Worm (Caenorhabditis elegans) whole organism, L2 larva: ENCODE measurements around the gene bnc-1.

Experiments
- C34F6.9 ChIP-seq: fragments of 150-350 bp; optimal IDR thresholded peaks from 2 replicates; lab custom pipeline; 2014; ENCODE audit warnings: missing biosample characterization, missing genetic modification characterization
- alr-1 ChIP-seq: fragments of 150-350 bp; optimal IDR thresholded peaks from 2 replicates; lab custom pipeline; 2014; ENCODE audit warnings: missing biosample characterization, missing genetic modification characterization
- aly-2 ChIP-seq: fragments of 150-350 bp; optimal IDR thresholded peaks from 2 replicates; lab custom pipeline; 2014; ENCODE audit warnings: missing biosample characterization, missing genetic modification characterization
- ama-1 ChIP-seq: fragments of 150-350 bp; optimal IDR thresholded peaks from 2 replicates; lab custom pipeline; 2018; ENCODE audit warnings: inconsistent platforms
- ceh-16 ChIP-seq: fragments of 150-350 bp; optimal IDR thresholded peaks from 2 replicates; lab custom pipeline; 2014; ENCODE audit warnings: missing biosample characterization, missing genetic modification characterization
- ceh-82 ChIP-seq: fragments of 150-350 bp; optimal IDR thresholded peaks from 2 replicates; lab custom pipeline; 2014; ENCODE audit warnings: missing biosample characterization, missing genetic modification characterization
- crh-2 ChIP-seq: sonication (generic microtip); optimal IDR thresholded peaks from 2 replicates; lab custom pipeline; 2017; ENCODE audit warnings: missing biosample characterization, missing genetic modification characterization
- egl-27 ChIP-seq: sonication (generic microtip); optimal IDR thresholded peaks from 3 replicates; lab custom pipeline; 2017; ENCODE audit warnings: missing biosample characterization, missing genetic modification reagents, missing genetic modification characterization
- elt-1 ChIP-seq: fragments of 150-350 bp; optimal IDR thresholded peaks from 2 replicates; lab custom pipeline; 2014; ENCODE audit warnings: missing biosample characterization, missing genetic modification characterization
- elt-3 ChIP-seq: sonication (generic microtip); optimal IDR thresholded peaks from 2 replicates; lab custom pipeline; 2017; ENCODE audit warnings: missing biosample characterization, missing genetic modification characterization
- gmeb-1 ChIP-seq: fragments of 150-350 bp; optimal IDR thresholded peaks from 2 replicates; lab custom pipeline; 2014; ENCODE audit warnings: missing biosample characterization, missing genetic modification characterization
- lin-11 ChIP-seq: fragments of 150-350 bp; sonication (generic microtip); optimal IDR thresholded peaks from 2 replicates; lab custom pipeline; 2014; ENCODE audit warnings: missing biosample characterization, missing genetic modification characterization, inconsistent platforms, mixed read lengths
- lin-13 ChIP-seq: fragments of 150-350 bp; optimal IDR thresholded peaks from 2 replicates; lab custom pipeline; 2014; ENCODE audit warnings: missing biosample characterization, missing genetic modification reagents, missing genetic modification characterization
- lin-39 ChIP-seq: fragments of 150-350 bp; optimal IDR thresholded peaks from 2 replicates; lab custom pipeline; 2014; ENCODE audit warnings: missing biosample characterization, missing genetic modification reagents, missing genetic modification characterization
- lsy-2 ChIP-seq, 2 experiments: fragments of 150-350 bp in 1 of 2; sonication (generic microtip) in 1 of 2; optimal IDR thresholded peaks; 2 replicates each; lab custom pipeline; 2014 to 2017; ENCODE audit warnings: missing biosample characterization in 2 of 2, missing genetic modification characterization in 2 of 2
- mab-5 ChIP-seq: fragments of 150-350 bp; optimal IDR thresholded peaks from 2 replicates; lab custom pipeline; 2014; ENCODE audit warnings: missing biosample characterization, missing genetic modification characterization
- mbf-1 ChIP-seq: sonication (generic microtip); optimal IDR thresholded peaks from 2 replicates; lab custom pipeline; 2017; ENCODE audit warnings: missing biosample characterization, missing genetic modification characterization
- mdl-1 ChIP-seq, 2 experiments: fragments of 150-350 bp in 1 of 2; sonication (generic microtip) in 1 of 2; optimal IDR thresholded peaks; 2 replicates each; lab custom pipeline; 2017; ENCODE audit warnings: missing biosample characterization in 2 of 2, missing genetic modification characterization in 2 of 2
- nhr-10 ChIP-seq: sonication (generic microtip); optimal IDR thresholded peaks from 2 replicates; lab custom pipeline; 2017; ENCODE audit warnings: missing biosample characterization, missing genetic modification characterization
- nhr-11 ChIP-seq: fragments of 150-350 bp; optimal IDR thresholded peaks from 2 replicates; lab custom pipeline; 2014; ENCODE audit warnings: missing biosample characterization, missing genetic modification characterization
- nhr-12 ChIP-seq: fragments of 150-350 bp; optimal IDR thresholded peaks from 2 replicates; lab custom pipeline; 2014; ENCODE audit warnings: missing biosample characterization, missing genetic modification characterization
- nhr-129 ChIP-seq: fragments of 150-350 bp; optimal IDR thresholded peaks from 2 replicates; lab custom pipeline; 2014; ENCODE audit warnings: missing biosample characterization, missing genetic modification characterization
- nhr-21 ChIP-seq: fragments of 150-350 bp; optimal IDR thresholded peaks from 2 replicates; lab custom pipeline; 2014; ENCODE audit warnings: missing biosample characterization, missing genetic modification characterization
- nhr-23 ChIP-seq: fragments of 150-350 bp; optimal IDR thresholded peaks from 2 replicates; lab custom pipeline; 2014; ENCODE audit warnings: missing biosample characterization, missing genetic modification reagents, missing genetic modification characterization
- nhr-25 ChIP-seq: fragments of 150-350 bp; sonication (generic microtip); optimal IDR thresholded peaks from 3 replicates; lab custom pipeline; 2014; ENCODE audit warnings: missing biosample characterization, missing genetic modification characterization
- nhr-6 ChIP-seq: fragments of 150-350 bp; optimal IDR thresholded peaks from 2 replicates; lab custom pipeline; 2014; ENCODE audit warnings: missing biosample characterization, missing genetic modification characterization
- nhr-77 ChIP-seq: fragments of 150-350 bp; optimal IDR thresholded peaks from 2 replicates; lab custom pipeline; 2014; ENCODE audit warnings: missing biosample characterization, missing genetic modification characterization
- peb-1 ChIP-seq: fragments of 150-350 bp; optimal IDR thresholded peaks from 2 replicates; lab custom pipeline; 2014; ENCODE audit warnings: missing biosample characterization, missing genetic modification characterization
- sem-4 ChIP-seq: fragments of 150-350 bp; optimal IDR thresholded peaks from 2 replicates; lab custom pipeline; 2014; ENCODE audit warnings: missing biosample characterization, missing genetic modification reagents, missing genetic modification characterization
- skn-1 ChIP-seq: sonication (generic microtip); optimal IDR thresholded peaks from 2 replicates; lab custom pipeline; 2017; ENCODE audit warnings: missing biosample characterization, missing genetic modification characterization
- sma-3 ChIP-seq: sonication (generic microtip); optimal IDR thresholded peaks from 2 replicates; lab custom pipeline; 2016; ENCODE audit warnings: missing genetic modification reagents, missing genetic modification characterization, missing compliant biosample characterization
- sma-9 ChIP-seq, 2 experiments: fragments of 150-350 bp in 1 of 2; sonication (generic microtip) in 1 of 2; optimal IDR thresholded peaks; 2 replicates each; lab custom pipeline; 2014 to 2016; ENCODE audit warnings: missing genetic modification characterization in 2 of 2, mild to moderate bottlenecking in 1 of 2, missing biosample characterization in 1 of 2, missing compliant biosample characterization in 1 of 2, missing genetic modification reagents in 1 of 2, moderate library complexity in 1 of 2
- snpc-4 ChIP-seq: fragments of 150-350 bp; optimal IDR thresholded peaks from 2 replicates; lab custom pipeline; 2014; ENCODE audit warnings: missing biosample characterization, missing genetic modification characterization
- unc-39 ChIP-seq: fragments of 150-350 bp; optimal IDR thresholded peaks from 2 replicates; lab custom pipeline; 2014; ENCODE audit warnings: missing biosample characterization, missing genetic modification characterization
- unc-55 ChIP-seq: fragments of 150-350 bp; sonication (generic microtip); optimal IDR thresholded peaks from 3 replicates; lab custom pipeline; 2014; ENCODE audit warnings: missing biosample characterization, missing genetic modification reagents, missing genetic modification characterization
- zag-1 ChIP-seq: fragments of 150-350 bp; optimal IDR thresholded peaks from 2 replicates; lab custom pipeline; 2014; ENCODE audit warnings: missing biosample characterization, missing genetic modification characterization
- ztf-1 ChIP-seq: fragments of 200-800 bp; sonication (Bioruptor generic); conservative IDR thresholded peaks from 2 replicates; pipeline ENCODE4 v1.3.6; 2022; ENCODE audit warnings: missing genetic modification characterization, missing compliant biosample characterization
- ztf-11 ChIP-seq: sonication (generic microtip); optimal IDR thresholded peaks from 2 replicates; lab custom pipeline; 2017; ENCODE audit warnings: missing biosample characterization, missing genetic modification characterization
- ztf-4 ChIP-seq: fragments of 150-350 bp; optimal IDR thresholded peaks from 2 replicates; lab custom pipeline; 2014; ENCODE audit warnings: missing biosample characterization, missing genetic modification characterization

The bnc-1 gene

ce11 chrV:12255343-12255742, 21.5 kb downstream of the bnc-1 start, which contains the start of gene T04H1.12:
Gene T04H1.12 (plus strand): TSS chrV:12255643.
- TF ChIP-seq alr-1 (no peak), ceh-82 (tag; lab: Kevin White, UChicago) (no peak), lin-11 (tag; lab: Kevin White, UChicago) (no peak), unc-55 (GFP tag; lab: Kevin White, UChicago) (no peak), sem-4 (tag; lab: Kevin White, UChicago) (no peak), elt-3 (tag; lab: Kevin White, UChicago) (no peak), mbf-1 (tag; lab: Kevin White, UChicago) (no peak), nhr-77 (no peak), ceh-16 (tag; lab: Kevin White, UChicago) (no peak), sma-9 (GFP tag; optimal IDR thresholded peaks at IDR 0.05; lab: Kevin White, UChicago) (no peak), sma-9 (tag; optimal IDR thresholded peaks at IDR 0.05; lab: Kevin White, UChicago) (no peak), ama-1 (lab: Kevin White, UChicago) (no peak), mab-5 (no peak), egl-27 (tag; lab: Kevin White, UChicago) (no peak)

ce11 chrV:12252272-12252671, 24.6 kb downstream of the bnc-1 start, which contains the start of gene lrx-1:
Gene lrx-1 (plus strand): TSS chrV:12252572.
- TF ChIP-seq ceh-82 (tag; lab: Kevin White, UChicago), result no peak
- no peak for TF ChIP-seq sem-4 (tag; lab: Kevin White, UChicago)
- no peak for TF ChIP-seq nhr-11 (tag; lab: Kevin White, UChicago)
- TF ChIP-seq nhr-12 (tag; lab: Kevin White, UChicago), result no peak
- no peak for TF ChIP-seq nhr-77
- TF ChIP-seq mdl-1 (tag; optimal IDR thresholded peaks at IDR 0.05; lab: Kevin White, UChicago), result no peak
- TF ChIP-seq nhr-23, result no peak
- no peak for TF ChIP-seq ceh-16 (tag; lab: Kevin White, UChicago)
- no peak for TF ChIP-seq nhr-6
- no peak for TF ChIP-seq ztf-4
- no peak for TF ChIP-seq crh-2
- no peak for TF ChIP-seq lin-13 (GFP tag; lab: Kevin White, UChicago)

DNA sequence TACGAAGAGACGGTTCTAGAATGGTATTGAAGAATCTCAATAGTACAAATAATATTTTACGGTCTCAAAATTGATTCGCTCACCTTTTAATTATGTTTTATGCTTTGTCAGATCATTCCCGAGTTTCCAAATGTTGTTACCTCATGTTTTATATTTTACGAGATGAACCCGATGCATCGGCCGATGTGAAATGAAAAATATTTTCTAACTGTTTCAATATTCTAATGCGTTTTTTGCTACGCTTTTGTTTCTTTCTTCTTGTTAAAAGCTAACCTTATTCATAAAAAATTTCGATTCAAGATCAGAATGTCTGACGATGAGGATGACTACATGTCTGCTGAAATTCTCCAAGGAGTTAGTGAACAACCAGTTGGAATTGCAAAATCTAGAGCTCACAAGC, 25.8 kb downstream of the bnc-1 start, which contains the start of gene T04H1.5:
T04H1.5 (plus strand) TSS at position 301 of the 400 bp plus-strand sequence.
- TF ChIP-seq mbf-1 (tag; lab: Kevin White, UChicago) (no peak), lin-11 (tag; lab: Kevin White, UChicago) (no peak), sem-4 (tag; lab: Kevin White, UChicago) (no peak), nhr-21 (tag; lab: Kevin White, UChicago) (no peak), elt-1 (tag; lab: Kevin White, UChicago) (no peak), alr-1 (no peak), sma-3 (GFP tag; lab: Kevin White, UChicago) (no peak), ztf-11 (tag; lab: Kevin White, UChicago) (no peak), ceh-82 (tag; lab: Kevin White, UChicago) (no peak), unc-39 (tag; lab: Kevin White, UChicago) (no peak), crh-2 (no peak)

ce11 chrV:12245777-12246452, 30.9 kb downstream of the bnc-1 start:
- no peak for TF ChIP-seq nhr-25 (tag; lab: Kevin White, UChicago)
- no peak for TF ChIP-seq ceh-82 (tag; lab: Kevin White, UChicago)
- no peak for TF ChIP-seq elt-3 (tag; lab: Kevin White, UChicago)
- no peak for TF ChIP-seq elt-1 (tag; lab: Kevin White, UChicago)
- TF ChIP-seq mab-5, result no peak
- no peak for TF ChIP-seq zag-1 (tag; lab: Kevin White, UChicago)
- peak; percentile 13 for TF ChIP-seq gmeb-1
- no peak for TF ChIP-seq lsy-2 (tag; optimal IDR thresholded peaks at IDR 0.05; lab: Kevin White, UChicago)
- TF ChIP-seq nhr-21 (tag; lab: Kevin White, UChicago), result no peak
- TF ChIP-seq ztf-11 (tag; lab: Kevin White, UChicago), result no peak
- TF ChIP-seq aly-2 (tag; lab: Kevin White, UChicago), result no peak
- no peak for TF ChIP-seq sem-4 (tag; lab: Kevin White, UChicago)
- peak; percentile 48 for TF ChIP-seq nhr-129 (tag; lab: Kevin White, UChicago)
- no peak for TF ChIP-seq alr-1
- TF ChIP-seq peb-1, result no peak
- no peak for TF ChIP-seq nhr-6
- TF ChIP-seq skn-1 (tag; lab: Kevin White, UChicago), result no peak
- no peak for TF ChIP-seq nhr-10 (tag; lab: Kevin White, UChicago)
- no peak for TF ChIP-seq nhr-77
- TF ChIP-seq lin-39 (tag; lab: Kevin White, UChicago), result no peak
- no peak for TF ChIP-seq egl-27 (tag; lab: Kevin White, UChicago)
- no peak for TF ChIP-seq crh-2
- no peak for TF ChIP-seq snpc-4
- no peak for TF ChIP-seq sma-9 (GFP tag; optimal IDR thresholded peaks at IDR 0.05; lab: Kevin White, UChicago)
- TF ChIP-seq sma-9 (tag; optimal IDR thresholded peaks at IDR 0.05; lab: Kevin White, UChicago), result no peak
- TF ChIP-seq ztf-1 (GFP tag; lab: Robert Waterston, UW), result no peak
- peak; percentile 34 for TF ChIP-seq C34F6.9 (tag; lab: Kevin White, UChicago)
